Fruit fly (Drosophila melanogaster): ENCODE results near the gene Nmd3.

Gene Nmd3

dm6 chrX:2172420-2172827, 12.0 kb downstream of the Nmd3 start, which contains the start of gene ND-B14.5A (continued):
- TF ChIP-seq Mad (GFP tag; optimal IDR thresholded peaks at IDR 0.05) (no peak), CG12236 (GFP tag; optimal IDR thresholded peaks at IDR 0.05) (no peak), ewg (GFP tag; optimal IDR thresholded peaks at IDR 0.05) (no peak), CG42726 (GFP tag; IDR thresholded peaks at IDR 0.05; ENCODE audit: partially characterized antibody) (peak; percentile 83), NfI (GFP tag; optimal IDR thresholded peaks at IDR 0.05) (no peak), org-1 (GFP tag; optimal IDR thresholded peaks at IDR 0.05) (no peak), Blimp-1 (GFP tag; optimal IDR thresholded peaks at IDR 0.05) (no peak), CG17186 (GFP tag; optimal IDR thresholded peaks at IDR 0.05) (peak; percentile 9), CG4404 (GFP tag; IDR thresholded peaks at IDR 0.05) (no peak), BEAF-32 (GFP tag; optimal IDR thresholded peaks at IDR 0.05) (peak; percentile 86), prd (optimal IDR thresholded peaks at IDR 0.05) (no peak), prd (GFP tag; IDR thresholded peaks at IDR 0.05) (no peak), Fer3 (tag; optimal IDR thresholded peaks at IDR 0.05) (no peak), Optix (GFP tag; IDR thresholded peaks at IDR 0.05) (no peak), CG31441 (GFP tag; IDR thresholded peaks at IDR 0.05) (no peak), ham (GFP tag; IDR thresholded peaks at IDR 0.05) (no peak), kay (GFP tag; optimal IDR thresholded peaks at IDR 0.05) (no peak), CG12769 (tag; optimal IDR thresholded peaks at IDR 0.05) (peak; percentile 2), zfh1 (GFP tag; IDR thresholded peaks at IDR 0.05) (no peak), lab (GFP tag; optimal IDR thresholded peaks at IDR 0.05) (no peak), CG4282 (GFP tag; optimal IDR thresholded peaks at IDR 0.05) (no peak), CG2875 (GFP tag; optimal IDR thresholded peaks at IDR 0.05) (no peak), ems (GFP tag; optimal IDR thresholded peaks at IDR 0.05) (no peak), sna (GFP tag; IDR thresholded peaks at IDR 0.05; ENCODE audit: partially characterized antibody) (peak; percentile 93), yki (optimal IDR thresholded peaks at IDR 0.05) (no peak), Hr78 (GFP tag; optimal IDR thresholded peaks at IDR 0.05) (no peak), CG10147 (GFP tag; optimal IDR thresholded peaks at IDR 0.05) (no peak), chn (GFP tag; optimal IDR thresholded peaks at IDR 0.05) (no peak), sisA (GFP tag; IDR thresholded peaks at IDR 0.05) (no peak), D19B (GFP tag; optimal IDR thresholded peaks at IDR 0.05) (no peak), Hmr (GFP tag; optimal IDR thresholded peaks at IDR 0.05) (peak; percentile 7), CG11504 (tag; optimal IDR thresholded peaks at IDR 0.05) (no peak), HLH54F (GFP tag; optimal IDR thresholded peaks at IDR 0.05) (peak; percentile 2), YL-1 (GFP tag; optimal IDR thresholded peaks at IDR 0.05) (no peak), CG12104 (GFP tag; optimal IDR thresholded peaks at IDR 0.05) (no peak), CG14050 (GFP tag; IDR thresholded peaks at IDR 0.05) (no peak), CG4820 (GFP tag; optimal IDR thresholded peaks at IDR 0.05) (no peak), Bgb (GFP tag; IDR thresholded peaks at IDR 0.05; ENCODE audit: partially characterized antibody) (peak; percentile 96), seq (GFP tag; IDR thresholded peaks at IDR 0.05) (no peak), knrl (GFP tag; IDR thresholded peaks at IDR 0.05; ENCODE audit: partially characterized antibody) (peak; percentile 80), Usf (GFP tag; optimal IDR thresholded peaks at IDR 0.05) (no peak), gcm (GFP tag; optimal IDR thresholded peaks at IDR 0.05) (no peak), lmd (GFP tag; IDR thresholded peaks at IDR 0.05) (no peak), bcd (GFP tag; optimal IDR thresholded peaks at IDR 0.05) (no peak), CG14965 (GFP tag; optimal IDR thresholded peaks at IDR 0.05; ENCODE audit: borderline replicate concordance) (no peak), Mes4 (GFP tag; optimal IDR thresholded peaks at IDR 0.05) (no peak), CG6791 (GFP tag; IDR thresholded peaks at IDR 0.05; ENCODE audit: partially characterized antibody) (peak; percentile 98), Aef1 (GFP tag; IDR thresholded peaks at IDR 0.05) (no peak), sr (GFP tag; IDR thresholded peaks at IDR 0.05) (no peak), CG6689 (GFP tag; IDR thresholded peaks at IDR 0.05) (no peak), zf30C (GFP tag; optimal IDR thresholded peaks at IDR 0.05) (no peak), CG2678 (tag; optimal IDR thresholded peaks at IDR 0.05) (no peak)

Data from whole organism, embryonic.